Worm (Caenorhabditis elegans): Measurements from ENCODE around the gene rbm-26.

ce11 chrIII:5763988-5764387 lies 52.6 kb downstream of the rbm-26 start:
- no peak for TF ChIP-seq ztf-11 (tag; optimal IDR thresholded peaks at IDR 0.05)
- no peak for TF ChIP-seq zag-1 (tag; optimal IDR thresholded peaks at IDR 0.05)
- TF ChIP-seq fkh-10 (GFP tag; optimal IDR thresholded peaks at IDR 0.05), result no peak

All from whole organism, L3 larva.